Worm (Caenorhabditis elegans): Measurements from ENCODE around the gene F13C5.5.

DNA sequence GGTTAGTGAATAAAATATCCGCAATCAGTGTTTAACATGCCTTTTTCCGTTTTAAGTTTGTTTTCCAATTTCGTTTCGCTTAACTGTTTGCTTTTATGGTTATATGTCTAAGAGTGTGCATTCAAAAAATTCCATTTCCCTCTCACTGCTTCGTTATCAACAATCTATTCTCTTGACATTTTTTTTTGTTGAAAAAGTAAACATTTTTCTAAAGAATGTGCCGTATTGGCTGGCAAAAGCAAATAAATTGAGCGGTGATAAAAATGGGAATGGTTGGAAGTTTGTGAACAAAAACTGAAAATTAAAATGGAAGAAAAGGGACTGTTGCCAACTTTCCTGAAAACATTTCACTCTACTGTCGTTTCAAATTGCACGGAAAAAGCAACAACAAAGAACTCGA is 43.3 kb upstream of the F13C5.5 start:
- TF ChIP-seq unc-62 (GFP tag; optimal IDR thresholded peaks at IDR 0.05) (no peak), elt-3 (tag; optimal IDR thresholded peaks at IDR 0.05) (no peak), lsy-2 (tag; optimal IDR thresholded peaks at IDR 0.05) (no peak), mls-2 (tag; optimal IDR thresholded peaks at IDR 0.05) (no peak), mep-1 (tag; optimal IDR thresholded peaks at IDR 0.05) (no peak), ztf-11 (tag; optimal IDR thresholded peaks at IDR 0.05) (no peak), ceh-83 (GFP tag; optimal IDR thresholded peaks at IDR 0.05) (no peak), nhr-12 (tag; optimal IDR thresholded peaks at IDR 0.05) (no peak), snpc-4 (tag; optimal IDR thresholded peaks at IDR 0.05) (no peak), sptf-1 (tag; optimal IDR thresholded peaks at IDR 0.05) (no peak), nhr-76 (tag; optimal IDR thresholded peaks at IDR 0.05) (no peak), pha-4 (tag; optimal IDR thresholded peaks at IDR 0.05) (no peak)

Measured in whole organism, mixed stage, embryonic.